Worm (Caenorhabditis elegans) whole organism, young adult: ENCODE measurements around the gene F27D9.7.

Experiments
- F52B5.7 ChIP-seq: sonication (generic microtip); optimal IDR thresholded peaks from 2 replicates; lab custom pipeline; 2016; ENCODE audit warnings: mild to moderate bottlenecking, missing genetic modification characterization, missing compliant biosample characterization
- F55B11.4 ChIP-seq: sonication (generic microtip); optimal IDR thresholded peaks from 2 replicates; lab custom pipeline; 2016; ENCODE audit warnings: missing compliant biosample characterization, missing genetic modification characterization, borderline replicate concordance; ENCODE audit not compliant: insufficient read depth
- bed-2 ChIP-seq: fragments of 200-800 bp; sonication (Bioruptor generic); IDR thresholded peaks from 2 replicates; pipeline ENCODE4 v1.3.6; 2022; ENCODE audit warnings: missing genetic modification reagents, missing genetic modification characterization, missing compliant biosample characterization
- ceh-91 ChIP-seq: fragments of 200-800 bp; sonication (Bioruptor generic); IDR thresholded peaks from 2 replicates; pipeline ENCODE4 v1.3.6; 2022; ENCODE audit warnings: missing genetic modification reagents, missing genetic modification characterization, missing compliant biosample characterization
- lin-40 ChIP-seq: sonication (generic microtip); optimal IDR thresholded peaks from 2 replicates; lab custom pipeline; 2016; ENCODE audit warnings: missing genetic modification characterization, mild to moderate bottlenecking, missing compliant biosample characterization, missing genotype, missing genetic modification reagents
- nfya-1 ChIP-seq: sonication (generic microtip); optimal IDR thresholded peaks from 2 replicates; lab custom pipeline; 2017; ENCODE audit warnings: antibody characterized with exemption, missing compliant biosample characterization, missing genetic modification characterization, borderline replicate concordance; ENCODE audit not compliant: insufficient read depth
- rec-8 ChIP-seq, 2 experiments: sonication (generic microtip); optimal IDR thresholded peaks; 2 replicates each; lab custom pipeline; 2016; ENCODE audit warnings: mild to moderate bottlenecking in 2 of 2, missing genetic modification characterization in 2 of 2, missing genetic modification reagents in 2 of 2, missing genotype in 2 of 2, missing biosample characterization in 1 of 2, missing compliant biosample characterization in 1 of 2, moderate library complexity in 1 of 2
- snpc-1.1 ChIP-seq: sonication (generic microtip); optimal IDR thresholded peaks from 2 replicates; lab custom pipeline; 2017; ENCODE audit warnings: missing genetic modification characterization, mild to moderate bottlenecking, missing compliant biosample characterization, antibody characterized with exemption, moderate library complexity, missing genotype, missing genetic modification reagents; ENCODE audit not compliant: insufficient read depth
- xnd-1 ChIP-seq: sonication (generic microtip); optimal IDR thresholded peaks from 2 replicates; lab custom pipeline; 2016; ENCODE audit warnings: missing genotype, missing genetic modification reagents, missing genetic modification characterization, missing compliant biosample characterization

- TF ChIP-seq F52B5.7 (tag; lab: Kevin White, UChicago) (no peak), F55B11.4 (tag; lab: Kevin White, UChicago) (no peak), rec-8 (tag; optimal IDR thresholded peaks at IDR 0.05; lab: Kevin White, UChicago) (no peak), nfya-1 (no peak), snpc-1.1 (tag; lab: Kevin White, UChicago) (no peak), bed-2 (no peak), xnd-1 (tag; lab: Kevin White, UChicago) (no peak), ceh-91 (GFP tag; lab: Robert Waterston, UW) (no peak), lin-40 (tag; lab: Kevin White, UChicago) (no peak)
These were observed 36.5 kb upstream of the F27D9.7 start, which contains the start of gene kvs-1 for ce11 chrX:7707031-7707430.
